Worm (Caenorhabditis elegans) whole organism, L1 larva: ENCODE results near the gene srz-71.

Experiments used
- nhr-11 ChIP-seq: fragments of 150-350 bp; optimal IDR thresholded peaks from 2 replicates; lab custom pipeline; 2014; ENCODE audit warnings: missing biosample characterization, missing genetic modification characterization
- nhr-90 ChIP-seq: sonication (generic microtip); optimal IDR thresholded peaks from 2 replicates; lab custom pipeline; 2016; ENCODE audit warnings: mild to moderate bottlenecking, missing genetic modification characterization, missing compliant biosample characterization; ENCODE audit not compliant: poor library complexity

ce11 chrIV:16329159-16329558, 3.5 kb upstream of the srz-71 start, which contains the start of gene srz-74:
- TF ChIP-seq nhr-11 (no peak), nhr-90 (tag; lab: Kevin White, UChicago) (no peak)
